Worm (Caenorhabditis elegans) whole organism, L4/young adult: ENCODE measurements around the gene try-3.

ENCODE experiments used
- W03F9.2 ChIP-seq: fragments of 150-350 bp; optimal IDR thresholded peaks from 2 replicates; lab custom pipeline; 2014; ENCODE audit warnings: missing biosample characterization, missing genetic modification characterization
- dao-5 ChIP-seq: sonication (generic microtip); optimal IDR thresholded peaks from 2 replicates; lab custom pipeline; 2016; ENCODE audit warnings: missing genotype, missing genetic modification characterization, moderate library complexity, missing compliant biosample characterization
- him-1 ChIP-seq: sonication (generic microtip); optimal IDR thresholded peaks from 2 replicates; lab custom pipeline; 2016; ENCODE audit warnings: missing genotype, missing genetic modification reagents, missing genetic modification characterization, missing compliant biosample characterization

ce11 chrIV:6554865-6555264, 2.1 kb upstream of the try-3 start:
- TF ChIP-seq him-1 (tag; lab: Kevin White, UChicago) (no peak), dao-5 (tag; lab: Kevin White, UChicago) (no peak), W03F9.2 (tag; lab: Kevin White, UChicago) (no peak)
